Worm (Caenorhabditis elegans) whole organism, L1 larva: ENCODE measurements around the gene sos-1.

Experiments
- ces-1 ChIP-seq: fragments of 150-350 bp; optimal IDR thresholded peaks from 2 replicates; lab custom pipeline; 2014; ENCODE audit warnings: missing biosample characterization, missing genetic modification reagents, missing genetic modification characterization
- dpl-1 ChIP-seq, 3 experiments: fragments of 150-350 bp in 2 of 3; sonication (generic microtip) in 1 of 3; optimal IDR thresholded peaks; 2 replicates each; lab custom pipeline; 2014 to 2017; ENCODE audit warnings: missing biosample characterization in 3 of 3, missing genetic modification characterization in 3 of 3, missing genetic modification reagents in 3 of 3
- nhr-77 ChIP-seq: fragments of 150-350 bp; optimal IDR thresholded peaks from 2 replicates; lab custom pipeline; 2014; ENCODE audit warnings: missing biosample characterization, missing genetic modification characterization
- nhr-85 ChIP-seq: sonication (generic microtip); peaks from one replicate; lab custom pipeline; 2016; ENCODE audit warnings: missing genetic modification characterization, inconsistent platforms, missing compliant biosample characterization
- unc-86 ChIP-seq: sonication (generic microtip); optimal IDR thresholded peaks from 2 replicates; lab custom pipeline; 2016; ENCODE audit warnings: missing genetic modification characterization, missing compliant biosample characterization

ce11 chrV:4512733-4513132, 36.4 kb downstream of the sos-1 start, which contains the start of gene T28F12.1:
- no peak for TF ChIP-seq ces-1 (GFP tag; lab: Kevin White, UChicago)
- TF ChIP-seq nhr-77 (tag; lab: Kevin White, UChicago): no peak
- no peak for TF ChIP-seq dpl-1 (GFP tag; optimal IDR thresholded peaks at IDR 0.05; lab: Kevin White, UChicago)
- TF ChIP-seq nhr-85: no peak
- TF ChIP-seq unc-86 (tag; lab: Kevin White, UChicago): no peak
